Worm (Caenorhabditis elegans) whole organism, L1 larva: ENCODE data around the gene pfut-1.

Experiments used
- elt-3 ChIP-seq, 6 experiments: fragments of 150-350 bp in 1 of 6; sonication (generic microtip); optimal IDR thresholded peaks; 2 replicates each; lab custom pipeline; 2017 to 2018; ENCODE audit warnings: missing biosample characterization in 6 of 6, missing genetic modification characterization in 6 of 6, inconsistent platforms in 1 of 6
- nhr-76 ChIP-seq: sonication (generic microtip); optimal IDR thresholded peaks from 2 replicates; lab custom pipeline; 2017; ENCODE audit warnings: missing biosample characterization, missing genetic modification characterization
- nhr-84 ChIP-seq: sonication (generic microtip); optimal IDR thresholded peaks from 2 replicates; lab custom pipeline; 2017; ENCODE audit warnings: missing biosample characterization, missing genetic modification characterization
- unc-86 ChIP-seq: sonication (generic microtip); optimal IDR thresholded peaks from 2 replicates; lab custom pipeline; 2016; ENCODE audit warnings: missing genetic modification characterization, missing compliant biosample characterization

DNA sequence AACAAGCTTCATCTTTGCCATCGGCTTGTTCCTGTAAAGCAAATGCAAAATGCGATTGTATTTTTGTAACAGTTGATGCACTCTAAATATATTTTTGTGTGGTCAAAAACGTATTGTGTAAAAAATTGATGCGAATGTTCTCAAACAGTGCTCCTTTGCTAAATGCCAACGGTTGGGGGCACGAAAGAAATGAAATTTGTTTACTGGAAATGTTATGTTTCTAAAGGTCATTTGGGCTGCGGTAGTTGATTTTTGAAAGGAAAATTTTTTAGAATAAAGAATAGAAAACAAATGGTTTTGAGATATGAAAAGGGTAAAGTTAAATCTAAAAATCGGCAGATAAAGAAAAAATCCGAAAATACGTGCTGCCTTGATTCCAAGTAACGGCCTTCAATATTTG, 4.8 kb downstream of the pfut-1 start, which contains the start of gene C15C7.6:
- TF ChIP-seq elt-3 (tag; optimal IDR thresholded peaks at IDR 0.05; lab: Kevin White, UChicago): no peak
- TF ChIP-seq unc-86 (tag; lab: Kevin White, UChicago): no peak
- no peak for TF ChIP-seq nhr-76 (tag; lab: Kevin White, UChicago)
- no peak for TF ChIP-seq nhr-84 (tag; lab: Kevin White, UChicago)
